Worm (Caenorhabditis elegans): Measurements from ENCODE around the gene cnx-1.

ce11 chrIII:9861470-9862342 lies 44.8 kb upstream of the cnx-1 start:
- no peak for TF ChIP-seq ama-1 (optimal IDR thresholded peaks at IDR 0.05)
- TF ChIP-seq ama-1 (GFP tag; optimal IDR thresholded peaks at IDR 0.05) = peak in 1 of 2 experiments; percentile 63
- peak; percentile 28 for TF ChIP-seq attf-5 (GFP tag; optimal IDR thresholded peaks at IDR 0.05)
- TF ChIP-seq snpc-3.4 (tag; optimal IDR thresholded peaks at IDR 0.05) = peak; percentile 54
- TF ChIP-seq lin-35 (GFP tag; optimal IDR thresholded peaks at IDR 0.05) = peak in 1 of 3 experiments; percentile 67
- no peak; the same call in 1 of the 2 replicates for TF ChIP-seq madf-8 (GFP tag; conservative IDR thresholded peaks at IDR 0.05)
- 0 out of 2 replicates have a peak, but pooled peaks have one; percentile 29 for TF ChIP-seq F39B2.1 (GFP tag; IDR thresholded peaks at IDR 0.05)
- TF ChIP-seq snpc-4 (GFP tag; optimal IDR thresholded peaks at IDR 0.05) = no peak
- TF ChIP-seq snpc-4 (tag; optimal IDR thresholded peaks at IDR 0.05) = peak in 2 of 4 experiments; percentile 34 to 37
- TF ChIP-seq Y53G8AR.9 (GFP tag; conservative IDR thresholded peaks at IDR 0.05) = peak; percentile 78
- peak; percentile 72 for TF ChIP-seq mcd-1 (GFP tag; IDR thresholded peaks at IDR 0.05)
- TF ChIP-seq nhr-120 (GFP tag; IDR thresholded peaks at IDR 0.05) = no peak

All from whole organism, young adult.